Worm (Caenorhabditis elegans) whole organism, dauer: ENCODE results near the gene srh-119.
"Not testable (repeated sequence)": the region's sequence is repeated elsewhere in the genome, so short reads cannot be mapped to it uniquely, and the experiment has no call there.

Experiments used
- unc-62 ChIP-seq: sonication (generic microtip); optimal IDR thresholded peaks from 2 replicates; lab custom pipeline; 2017; ENCODE audit warnings: missing biosample characterization, missing genetic modification reagents, missing genetic modification characterization

The srh-119 gene

ce11 chrV:16972134-16972533 lies at the start of gene srh-119:
Gene srh-119, plus strand, starts transcription at chrV:16972434.
- TF ChIP-seq unc-62 (GFP tag; lab: Kevin White, UChicago), result no peak

- TF ChIP-seq unc-62 (GFP tag; lab: Kevin White, UChicago), result no peak
These were observed 44.9 kb upstream of the srh-119 start, which contains the start of gene Y102A5C.36 for ce11 chrV:16927345-16927744. Gene Y102A5C.36, minus strand, starts transcription at chrV:16927445.

- TF ChIP-seq unc-62 (GFP tag; lab: Kevin White, UChicago), result not testable (repeated sequence)
These were observed 33.5 kb upstream of the srh-119 start, which contains the start of gene fbxa-148 for ce11 chrV:16938731-16939130. Gene fbxa-148, plus strand, starts transcription at chrV:16939031.

- not testable (repeated sequence) for TF ChIP-seq unc-62 (GFP tag; lab: Kevin White, UChicago)
These were observed 24.2 kb upstream of the srh-119 start, which contains the start of gene fbxa-112 for ce11 chrV:16948011-16948410. Gene fbxa-112, minus strand, starts transcription at chrV:16948111.

ce11 chrV:16949609-16950008 lies 22.6 kb upstream of the srh-119 start, which contains the start of gene fbxa-111:
Gene fbxa-111, minus strand, starts transcription at chrV:16949709.
- TF ChIP-seq unc-62 (GFP tag; lab: Kevin White, UChicago), result not testable (repeated sequence)

ce11 chrV:16950036-16950435 lies 22.2 kb upstream of the srh-119 start:
- no peak for TF ChIP-seq unc-62 (GFP tag; lab: Kevin White, UChicago)

ce11 chrV:16951504-16951903 lies 20.7 kb upstream of the srh-119 start, which contains the start of gene clec-238:
Gene clec-238, plus strand, starts transcription at chrV:16951804.
- TF ChIP-seq unc-62 (GFP tag; lab: Kevin White, UChicago), result no peak

ce11 chrV:16954766-16955165 lies 17.5 kb upstream of the srh-119 start, which contains the start of gene srh-206:
Gene srh-206, minus strand, starts transcription at chrV:16954866.
- TF ChIP-seq unc-62 (GFP tag; lab: Kevin White, UChicago), result no peak

ce11 chrV:16956229-16956628 lies 16.0 kb upstream of the srh-119 start, which contains the start of gene clec-239:
Gene clec-239, plus strand, starts transcription at chrV:16956529.
- TF ChIP-seq unc-62 (GFP tag; lab: Kevin White, UChicago), result no peak

- TF ChIP-seq unc-62 (GFP tag; lab: Kevin White, UChicago), result no peak
These were observed 13.3 kb upstream of the srh-119 start for ce11 chrV:16958975-16959374.

- TF ChIP-seq unc-62 (GFP tag; lab: Kevin White, UChicago), result no peak
These were observed 6.6 kb upstream of the srh-119 start, which contains the start of gene efl-1 for ce11 chrV:16965655-16966054. Gene efl-1, minus strand, starts transcription at chrV:16965675.

ce11 chrV:16966636-16967035 lies 5.6 kb upstream of the srh-119 start, which contains the start of gene fbxa-90:
Gene fbxa-90, plus strand, starts transcription at chrV:16966814.
- no peak for TF ChIP-seq unc-62 (GFP tag; lab: Kevin White, UChicago)

ce11 chrV:16973338-16973737 lies 1.1 kb downstream of the srh-119 start:
- TF ChIP-seq unc-62 (GFP tag; lab: Kevin White, UChicago), result no peak

ce11 chrV:16974919-16975318 lies 2.7 kb downstream of the srh-119 start, which contains the start of gene srx-54:
Gene srx-54, plus strand, starts transcription at chrV:16975219.
- no peak for TF ChIP-seq unc-62 (GFP tag; lab: Kevin White, UChicago)

- TF ChIP-seq unc-62 (GFP tag; lab: Kevin White, UChicago), result no peak
These were observed 8.1 kb downstream of the srh-119 start, which contains the start of gene srz-54 for ce11 chrV:16980368-16980767. Gene srz-54, plus strand, starts transcription at chrV:16980668.

ce11 chrV:16987035-16987434 lies 14.8 kb downstream of the srh-119 start, which contains the start of gene Y102A5C.40:
Gene Y102A5C.40, minus strand, starts transcription at chrV:16987135.
- TF ChIP-seq unc-62 (GFP tag; lab: Kevin White, UChicago), result no peak

- no peak for TF ChIP-seq unc-62 (GFP tag; lab: Kevin White, UChicago)
These were observed 15.5 kb downstream of the srh-119 start for ce11 chrV:16987783-16988182.
